Worm (Caenorhabditis elegans): Measurements from ENCODE around the gene B0545.4.

ce11 chrIV:97681-98080 is 11.5 kb downstream of the B0545.4 start:
- TF ChIP-seq zip-8 (tag; optimal IDR thresholded peaks at IDR 0.05) (no peak), ceh-39 (tag; optimal IDR thresholded peaks at IDR 0.05) (no peak), ztf-11 (tag; optimal IDR thresholded peaks at IDR 0.05) (no peak), lin-13 (tag; optimal IDR thresholded peaks at IDR 0.05) (no peak), unc-39 (tag; optimal IDR thresholded peaks at IDR 0.05) (no peak)

Data from whole organism, mixed stage, embryonic.